Fruit fly (Drosophila melanogaster): ENCODE results near the gene CG6125.
A peak's percentile ranks its signal among the peaks of the same experiment; 100 is the strongest.

Gene CG6125

dm6 chr3R:15418824-15419530, 12.1 kb upstream of the CG6125 start (continued):
- peak; percentile 31; the same call in 1 of the 2 replicates for TF ChIP-seq CG9932 (GFP tag; IDR thresholded peaks at IDR 0.05)
- no peak for TF ChIP-seq dimm (GFP tag; IDR thresholded peaks at IDR 0.05)
- no peak for TF ChIP-seq CG4282 (GFP tag; optimal IDR thresholded peaks at IDR 0.05)
- TF ChIP-seq CG17568 (GFP tag; optimal IDR thresholded peaks at IDR 0.05) = no peak
- TF ChIP-seq CG2199 (GFP tag; IDR thresholded peaks at IDR 0.05) = peak; percentile 23; the same call in 1 of the 3 replicates
- TF ChIP-seq CG30020 (tag; optimal IDR thresholded peaks at IDR 0.05) = peak; percentile 43
- no peak for TF ChIP-seq peb (GFP tag; IDR thresholded peaks at IDR 0.05)
- no peak for TF ChIP-seq CG14050 (GFP tag; IDR thresholded peaks at IDR 0.05)
- TF ChIP-seq chinmo (GFP tag; IDR thresholded peaks at IDR 0.05; ENCODE audit: partially characterized antibody) = peak; percentile 75; the same call in 3 of the 4 replicates
- no peak for TF ChIP-seq NFAT (GFP tag; IDR thresholded peaks at IDR 0.05)
- TF ChIP-seq crp (GFP tag; optimal IDR thresholded peaks at IDR 0.05) = peak in 1 of 2 experiments; percentile 31
- TF ChIP-seq ara (GFP tag; IDR thresholded peaks at IDR 0.05) = no peak; the same call in 1 of the 2 replicates
- TF ChIP-seq CG14667 (GFP tag; IDR thresholded peaks at IDR 0.05) = no peak
- TF ChIP-seq her (GFP tag; optimal IDR thresholded peaks at IDR 0.05) = no peak
- peak; percentile 56 to 82 for TF ChIP-seq Trl (optimal IDR thresholded peaks at IDR 0.05)
- TF ChIP-seq Trl (GFP tag; optimal IDR thresholded peaks at IDR 0.05) = peak; percentile 1
- TF ChIP-seq CG3407 (GFP tag; optimal IDR thresholded peaks at IDR 0.05) = peak; percentile 70
- TF ChIP-seq sens-2 (GFP tag; IDR thresholded peaks at IDR 0.05) = no peak
- TF ChIP-seq CG6791 (GFP tag; IDR thresholded peaks at IDR 0.05; ENCODE audit: partially characterized antibody) = no peak
- no peak for TF ChIP-seq kni (GFP tag; optimal IDR thresholded peaks at IDR 0.05)
- TF ChIP-seq cad (GFP tag; optimal IDR thresholded peaks at IDR 0.05) = no peak
- no peak for TF ChIP-seq maf-S (GFP tag; optimal IDR thresholded peaks at IDR 0.05)
- TF ChIP-seq NK7.1 (GFP tag; optimal IDR thresholded peaks at IDR 0.05) = no peak
- no peak for TF ChIP-seq vfl (GFP tag; optimal IDR thresholded peaks at IDR 0.05)
- TF ChIP-seq Bdp1 (GFP tag; optimal IDR thresholded peaks at IDR 0.05) = no peak
- TF ChIP-seq BEAF-32 (GFP tag; optimal IDR thresholded peaks at IDR 0.05) = no peak
- TF ChIP-seq fru (optimal IDR thresholded peaks at IDR 0.05) = no peak
- TF ChIP-seq Dip3 (GFP tag; optimal IDR thresholded peaks at IDR 0.05) = no peak
- TF ChIP-seq slbo (GFP tag; IDR thresholded peaks at IDR 0.05) = peak; percentile 39; the same call in 1 of the 2 replicates
- TF ChIP-seq wor (GFP tag; IDR thresholded peaks at IDR 0.05) = no peak
- TF ChIP-seq CG14710 (tag; optimal IDR thresholded peaks at IDR 0.05) = peak; percentile 90
- peak; percentile 70 for TF ChIP-seq Deaf1 (tag; optimal IDR thresholded peaks at IDR 0.05)
- no peak for TF ChIP-seq HmgD (GFP tag; optimal IDR thresholded peaks at IDR 0.05)
- no peak for TF ChIP-seq usp (GFP tag; optimal IDR thresholded peaks at IDR 0.05)
- TF ChIP-seq CG1603 (tag; optimal IDR thresholded peaks at IDR 0.05) = peak; percentile 22
- TF ChIP-seq CkIIα-i1 (GFP tag; IDR thresholded peaks at IDR 0.05) = no peak
- TF ChIP-seq Dref (GFP tag; IDR thresholded peaks at IDR 0.05) = no peak
- no peak for TF ChIP-seq luna (GFP tag; optimal IDR thresholded peaks at IDR 0.05)
- TF ChIP-seq H2.0 (GFP tag; IDR thresholded peaks at IDR 0.05) = 0 out of 2 replicates have a peak, but pooled peaks have one; percentile 3
- TF ChIP-seq Fer2 (tag; optimal IDR thresholded peaks at IDR 0.05) = no peak
- TF ChIP-seq insv (GFP tag; optimal IDR thresholded peaks at IDR 0.05) = no peak
- no peak for TF ChIP-seq CG5245 (GFP tag; optimal IDR thresholded peaks at IDR 0.05)
- peak; percentile 54 for TF ChIP-seq slou (GFP tag; optimal IDR thresholded peaks at IDR 0.05)
- peak; percentile 70 for TF ChIP-seq hth (optimal IDR thresholded peaks at IDR 0.05)
- TF ChIP-seq Max (GFP tag; optimal IDR thresholded peaks at IDR 0.05) = peak; percentile 38

Measured in whole organism, embryonic.